Worm (Caenorhabditis elegans) whole organism, early embryonic: ENCODE results near the gene T23F11.4.
A peak's percentile ranks its signal among the peaks of the same experiment; 100 is the strongest.

Source experiments
- F13C5.2 ChIP-seq: sonication (generic microtip); optimal IDR thresholded peaks from 2 replicates; lab custom pipeline; 2017; ENCODE audit warnings: mild to moderate bottlenecking, missing genetic modification characterization, inconsistent platforms, missing compliant biosample characterization
- aly-1 ChIP-seq: sonication (generic microtip); optimal IDR thresholded peaks from 2 replicates; lab custom pipeline; 2016; ENCODE audit warnings: missing genetic modification characterization, missing compliant biosample characterization
- ama-1 ChIP-seq: fragments of 150-350 bp; optimal IDR thresholded peaks from 2 replicates; lab custom pipeline; 2014
- ceh-13 ChIP-seq: fragments of 200-800 bp; sonication (Bioruptor generic); optimal IDR thresholded peaks from 2 replicates; lab custom pipeline; 2018; ENCODE audit warnings: mild to moderate bottlenecking, missing genetic modification characterization, missing compliant biosample characterization
- ceh-36 ChIP-seq: sonication (generic microtip); optimal IDR thresholded peaks from 2 replicates; lab custom pipeline; 2016; ENCODE audit warnings: missing genetic modification characterization, inconsistent platforms, missing compliant biosample characterization
- flt-1 ChIP-seq: fragments of 200-800 bp; sonication (Bioruptor generic); IDR thresholded peaks from 2 replicates; pipeline ENCODE4 v1.3.6; 2022; ENCODE audit warnings: missing genetic modification characterization, missing compliant biosample characterization
- hmbx-1 ChIP-seq: sonication (generic microtip); optimal IDR thresholded peaks from 2 replicates; lab custom pipeline; 2016; ENCODE audit warnings: mild to moderate bottlenecking, missing genetic modification characterization, missing compliant biosample characterization
- hmg-4 ChIP-seq: fragments of 200-800 bp; sonication (Bioruptor generic); optimal IDR thresholded peaks from 2 replicates; lab custom pipeline; 2018; ENCODE audit warnings: mild to moderate bottlenecking, missing genetic modification characterization, missing compliant biosample characterization
- scrt-1 ChIP-seq: fragments of 200-800 bp; sonication (Bioruptor generic); IDR thresholded peaks from 2 replicates; pipeline ENCODE4 v1.3.6; 2022; ENCODE audit warnings: missing genetic modification characterization, missing compliant biosample characterization
- sea-1 ChIP-seq: fragments of 200-800 bp; sonication (Bioruptor generic); conservative IDR thresholded peaks from 2 replicates; pipeline ENCODE4 v1.3.6; 2022; ENCODE audit warnings: missing genetic modification characterization, missing compliant biosample characterization
- tbx-11 ChIP-seq: fragments of 200-800 bp; sonication (Bioruptor generic); IDR thresholded peaks from 2 replicates; pipeline ENCODE4 v1.3.6; 2022; ENCODE audit warnings: missing genetic modification characterization, missing compliant biosample characterization
- tbx-37 ChIP-seq: fragments of 200-800 bp; sonication (Bioruptor generic); conservative IDR thresholded peaks from 2 replicates; pipeline ENCODE4 v1.3.6; 2022; ENCODE audit warnings: missing genetic modification reagents, missing genetic modification characterization, missing compliant biosample characterization
- tra-4 ChIP-seq: sonication (generic microtip); optimal IDR thresholded peaks from 2 replicates; lab custom pipeline; 2017; ENCODE audit warnings: missing genetic modification characterization, missing compliant biosample characterization

DNA sequence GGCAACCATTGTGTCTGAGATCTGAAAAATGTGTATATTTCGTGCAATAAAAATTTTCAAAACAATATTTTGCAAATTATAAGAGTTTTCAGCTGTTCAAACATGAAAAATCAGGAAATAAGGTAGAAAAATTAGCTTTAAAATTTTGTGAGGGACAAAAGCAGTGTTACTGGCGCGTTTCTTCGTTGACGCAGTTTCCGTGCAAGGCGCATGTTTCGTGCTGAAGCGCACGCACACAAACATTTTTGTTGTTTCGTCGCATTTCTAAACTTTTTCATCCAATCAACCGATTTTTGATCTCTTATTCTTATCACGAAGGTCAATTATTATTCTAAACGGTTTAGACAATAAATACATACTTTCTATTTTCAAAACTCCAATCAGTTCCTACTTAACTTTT, 28.1 kb upstream of the T23F11.4 start, which contains the start of gene nifk-1:
- no peak for TF ChIP-seq ama-1 (lab: Kevin White, UChicago)
- TF ChIP-seq tra-4 (tag; lab: Kevin White, UChicago): no peak
- peak; percentile 34; the same call in 1 of the 2 replicates for TF ChIP-seq scrt-1 (GFP tag; lab: Robert Waterston, UW)
- peak; percentile 38; the same call in 1 of the 2 replicates for TF ChIP-seq tbx-37 (GFP tag; lab: Robert Waterston, UW)
- TF ChIP-seq hmg-4 (GFP tag; lab: Kevin White, UChicago): no peak
- TF ChIP-seq sea-1 (GFP tag; lab: Robert Waterston, UW): 0 out of 2 replicates have a peak, but pooled peaks have one; percentile 5
- no peak for TF ChIP-seq ceh-36
- TF ChIP-seq tbx-11 (GFP tag; lab: Robert Waterston, UW): no peak
- TF ChIP-seq hmbx-1 (tag; lab: Kevin White, UChicago): no peak
- no peak for TF ChIP-seq ceh-13
- TF ChIP-seq F13C5.2 (tag; lab: Kevin White, UChicago): peak; percentile 60
- no peak for TF ChIP-seq aly-1 (tag; lab: Kevin White, UChicago)
- TF ChIP-seq flt-1: no peak
